Fruit fly (Drosophila melanogaster) whole organism, wandering third instar larva: Measurements from ENCODE around the gene tbrd-1.
A peak's percentile ranks its signal among the peaks of the same experiment; 100 is the strongest.

Experiments
- Abd-B ChIP-seq: fragments of >200 bp; optimal IDR thresholded peaks from 2 replicates; lab custom pipeline; 2017; ENCODE audit warnings: missing biosample characterization, missing genetic modification characterization
- CG32264 ChIP-seq: fragments of 200-800 bp; sonication (Bioruptor generic); optimal IDR thresholded peaks from 2 replicates; lab custom pipeline; 2016; ENCODE audit warnings: missing biosample characterization, missing genetic modification characterization
- CG9705 ChIP-seq: fragments of 200-800 bp; sonication (Bioruptor generic); optimal IDR thresholded peaks from 2 replicates; lab custom pipeline; 2018; ENCODE audit warnings: missing biosample characterization, mild to moderate bottlenecking, missing genetic modification characterization
- CrebA ChIP-seq: fragments of 200-800 bp; sonication (Bioruptor generic); optimal IDR thresholded peaks from 2 replicates; lab custom pipeline; 2016; ENCODE audit warnings: missing biosample characterization, mild to moderate bottlenecking, missing genetic modification characterization, borderline replicate concordance
- Dfd ChIP-seq: fragments of >200 bp; optimal IDR thresholded peaks from 2 replicates; lab custom pipeline; 2017; ENCODE audit warnings: missing biosample characterization, missing genetic modification characterization
- Dif ChIP-seq: fragments of 200-275, 200-300 bp; sonication (Bioruptor generic); optimal IDR thresholded peaks from 2 replicates; lab custom pipeline; 2018; ENCODE audit warnings: missing biosample characterization, missing genetic modification characterization; ENCODE audit not compliant: partially characterized antibody
- GATAd ChIP-seq: sonication (Bioruptor generic); optimal IDR thresholded peaks from 2 replicates; lab custom pipeline; 2016; ENCODE audit warnings: missing biosample characterization, missing genetic modification characterization
- HLH106 ChIP-seq: fragments of 200-800 bp; optimal IDR thresholded peaks from 3 replicates; lab custom pipeline; 2019; ENCODE audit warnings: missing biosample characterization, mild to moderate bottlenecking, missing genetic modification characterization, moderate library complexity
- Hnf4 ChIP-seq: fragments of 200-800 bp; sonication (Bioruptor generic); optimal IDR thresholded peaks from 2 replicates; lab custom pipeline; 2016; ENCODE audit warnings: missing biosample characterization, mild to moderate bottlenecking, missing genetic modification characterization
- Hr78 ChIP-seq: fragments of >200 bp; optimal IDR thresholded peaks from 2 replicates; lab custom pipeline; 2017; ENCODE audit warnings: missing biosample characterization, missing genetic modification characterization
- Hr83 ChIP-seq: fragments of 200-300 bp; sonication (Bioruptor generic); optimal IDR thresholded peaks from 2 replicates; lab custom pipeline; 2016; ENCODE audit warnings: missing biosample characterization, mild to moderate bottlenecking, missing genetic modification characterization, moderate library complexity; ENCODE audit not compliant: poor library complexity, severe bottlenecking
- Jra ChIP-seq: sonication (Bioruptor generic); optimal IDR thresholded peaks from 2 replicates; lab custom pipeline; 2016; ENCODE audit warnings: missing biosample characterization, missing genetic modification characterization
- Mio ChIP-seq: sonication (Bioruptor generic); optimal IDR thresholded peaks from 2 replicates; lab custom pipeline; 2016; ENCODE audit warnings: missing biosample characterization, missing genetic modification characterization
- Myc ChIP-seq: fragments of >200 bp; optimal IDR thresholded peaks from 2 replicates; lab custom pipeline; 2017
- N ChIP-seq: fragments of >200 bp; optimal IDR thresholded peaks from 2 replicates; lab custom pipeline; 2018; ENCODE audit warnings: missing biosample characterization, missing external identifiers, missing genetic modification characterization
- OdsH ChIP-seq: fragments of 200-800 bp; sonication (Bioruptor generic); optimal IDR thresholded peaks from 2 replicates; lab custom pipeline; 2016; ENCODE audit warnings: missing biosample characterization, mild to moderate bottlenecking, missing genetic modification characterization
- Rel ChIP-seq, 2 experiments: fragments of 200-800 bp; sonication (Bioruptor generic) in 1 of 2; optimal IDR thresholded peaks; 2 replicates in 1 of 2; 3 replicates in 1 of 2; lab custom pipeline; 2016 to 2019; ENCODE audit warnings: mild to moderate bottlenecking in 2 of 2, missing biosample characterization in 2 of 2, missing genetic modification characterization in 2 of 2, moderate library complexity in 1 of 2
- Sp1 ChIP-seq: fragments of 200-800 bp; sonication (Bioruptor generic); optimal IDR thresholded peaks from 3 replicates; lab custom pipeline; 2019; ENCODE audit warnings: missing biosample characterization, mild to moderate bottlenecking, missing genetic modification characterization, moderate library complexity
- Vsx2 ChIP-seq: fragments of 200-300, 225-300 bp; sonication (Bioruptor generic); optimal IDR thresholded peaks from 2 replicates; lab custom pipeline; 2018; ENCODE audit warnings: missing biosample characterization, missing genetic modification characterization; ENCODE audit not compliant: partially characterized antibody
- br ChIP-seq: fragments of 200-800 bp; sonication (Bioruptor generic); optimal IDR thresholded peaks from 2 replicates; lab custom pipeline; 2016; ENCODE audit warnings: missing biosample characterization, missing genetic modification characterization
- brk ChIP-seq: fragments of 200-800 bp; sonication (Bioruptor generic); optimal IDR thresholded peaks from 2 replicates; lab custom pipeline; 2016; ENCODE audit warnings: missing biosample characterization, mild to moderate bottlenecking, missing genetic modification characterization
- dl ChIP-seq, 2 experiments: fragments of 175-275, 200-275 bp in 1 of 2; fragments of 200-275 bp in 1 of 2; sonication (Bioruptor generic); optimal IDR thresholded peaks; lab custom pipeline; 2018; ENCODE audit warnings: mild to moderate bottlenecking in 2 of 2, missing biosample characterization in 2 of 2, missing genetic modification characterization in 2 of 2, moderate library complexity in 2 of 2; ENCODE audit not compliant: partially characterized antibody in 2 of 2, insufficient read depth in 1 of 2
- dmrt93B ChIP-seq: fragments of 200-800 bp; sonication (Bioruptor generic); optimal IDR thresholded peaks from 2 replicates; lab custom pipeline; 2018; ENCODE audit warnings: missing biosample characterization, mild to moderate bottlenecking, missing genetic modification characterization
- dsf ChIP-seq: sonication (Bioruptor generic); optimal IDR thresholded peaks from 2 replicates; lab custom pipeline; 2016; ENCODE audit warnings: missing biosample characterization, missing genetic modification characterization, borderline replicate concordance
- ey ChIP-seq: fragments of 200-800 bp; sonication (Bioruptor generic); optimal IDR thresholded peaks from 2 replicates; lab custom pipeline; 2016; ENCODE audit warnings: missing biosample characterization, missing genetic modification characterization
- foxo ChIP-seq, 2 experiments: fragments of 200-800 bp; sonication (Bioruptor generic); optimal IDR thresholded peaks; 2 replicates in 1 of 2; 3 replicates in 1 of 2; lab custom pipeline; 2016 to 2017; ENCODE audit warnings: missing biosample characterization in 2 of 2, missing genetic modification characterization in 2 of 2
- fru ChIP-seq: fragments of 200-800 bp; sonication (Bioruptor generic); optimal IDR thresholded peaks from 3 replicates; lab custom pipeline; 2016; ENCODE audit warnings: missing biosample characterization, mild to moderate bottlenecking, missing genetic modification characterization
- h ChIP-seq: fragments of 200-800 bp; sonication (Bioruptor generic); optimal IDR thresholded peaks from 3 replicates; lab custom pipeline; 2016; ENCODE audit warnings: missing biosample characterization, mild to moderate bottlenecking, missing genetic modification characterization
- jim ChIP-seq: fragments of 175-275, 200-325 bp; sonication (Bioruptor generic); optimal IDR thresholded peaks from 2 replicates; lab custom pipeline; 2016; ENCODE audit warnings: missing biosample characterization, mild to moderate bottlenecking, missing genetic modification characterization
- lola ChIP-seq: fragments of >200 bp; optimal IDR thresholded peaks from 2 replicates; lab custom pipeline; 2017; ENCODE audit warnings: missing biosample characterization, missing genetic modification characterization
- pan ChIP-seq: fragments of >200 bp; optimal IDR thresholded peaks from 2 replicates; lab custom pipeline; 2017
- psq ChIP-seq: fragments of 200-800 bp; sonication (Bioruptor generic); optimal IDR thresholded peaks from 3 replicates; lab custom pipeline; 2017; ENCODE audit warnings: missing biosample characterization, mild to moderate bottlenecking, missing genetic modification characterization, moderate library complexity
- rgr ChIP-seq: fragments of 200-800 bp; sonication (Bioruptor generic); optimal IDR thresholded peaks from 3 replicates; lab custom pipeline; 2016; ENCODE audit warnings: missing biosample characterization, mild to moderate bottlenecking, missing genetic modification characterization
- sage ChIP-seq: fragments of 200-800 bp; sonication (Bioruptor generic); optimal IDR thresholded peaks from 2 replicates; lab custom pipeline; 2016; ENCODE audit warnings: missing biosample characterization, mild to moderate bottlenecking, missing genetic modification characterization
- sv ChIP-seq: fragments of 200-800 bp; sonication (Bioruptor generic); optimal IDR thresholded peaks from 3 replicates; lab custom pipeline; 2016; ENCODE audit warnings: missing biosample characterization, missing genetic modification characterization
- tai ChIP-seq: sonication (Bioruptor generic); optimal IDR thresholded peaks from 2 replicates; lab custom pipeline; 2016; ENCODE audit warnings: missing biosample characterization, missing genetic modification characterization
- usp ChIP-seq: fragments of >200 bp; optimal IDR thresholded peaks from 2 replicates; lab custom pipeline; 2017; ENCODE audit warnings: missing biosample characterization, missing genetic modification characterization
- woc ChIP-seq: sonication (Bioruptor generic); optimal IDR thresholded peaks from 2 replicates; lab custom pipeline; 2016; ENCODE audit warnings: missing biosample characterization, mild to moderate bottlenecking, missing genetic modification characterization

tbrd-1 gene

DNA sequence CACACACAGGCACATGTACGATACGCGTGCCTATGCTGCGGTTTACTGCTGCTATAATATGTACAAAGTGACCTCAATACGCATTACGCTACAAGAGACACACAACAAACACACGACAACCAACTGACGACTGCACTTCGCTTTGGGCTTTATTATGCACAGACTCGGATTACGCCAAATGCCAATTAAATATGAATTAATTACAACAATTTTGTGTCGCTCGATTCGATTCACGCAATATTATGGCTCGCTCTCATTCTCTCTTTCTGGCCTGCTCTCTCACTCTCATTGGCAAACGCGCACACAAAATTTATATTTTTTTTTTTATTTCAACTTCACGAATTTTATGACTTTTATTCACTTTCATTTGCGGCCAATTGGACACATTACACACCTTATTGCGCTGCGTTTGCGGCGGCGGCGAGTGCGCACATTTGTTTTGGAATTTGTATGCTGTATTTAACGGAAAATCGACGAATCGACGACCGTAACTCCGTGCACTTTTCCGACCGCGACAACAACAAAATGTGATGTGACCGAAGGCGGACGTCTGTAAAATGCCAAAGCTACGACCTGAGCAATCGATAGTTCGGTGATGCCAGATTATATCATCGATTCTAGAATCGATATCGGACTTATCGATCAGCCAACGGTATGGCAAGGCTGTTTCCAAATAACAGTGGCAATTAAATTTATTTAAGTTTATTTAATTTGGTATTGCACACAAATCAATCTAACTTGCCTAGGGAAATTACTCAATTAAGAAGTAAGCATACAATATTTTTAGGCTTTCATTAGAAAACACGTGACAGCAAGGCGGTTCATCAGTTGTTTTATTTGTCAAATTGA is 29.4 kb upstream of the tbrd-1 start, which contains the start of the genes sba and CG31141:
sba (minus strand) TSS at position 472 of the 849 bp plus-strand sequence.
CG31141 (plus strand) TSS at position 799 of the 849 bp plus-strand sequence.
- TF ChIP-seq h (GFP tag; lab: Kevin White, UChicago) = peak; percentile 18
- TF ChIP-seq N (GFP tag; lab: Kevin White, UChicago) = no peak
- TF ChIP-seq Sp1 = peak; percentile 58
- no peak for TF ChIP-seq Vsx2 (GFP tag; lab: Kevin White, UChicago)
- no peak for TF ChIP-seq OdsH (GFP tag; lab: Kevin White, UChicago)
- no peak for TF ChIP-seq dmrt93B
- TF ChIP-seq Hr78 (GFP tag; lab: Kevin White, UChicago) = no peak
- TF ChIP-seq woc = no peak
- peak; percentile 38 for TF ChIP-seq Jra
- no peak for TF ChIP-seq pan (lab: Kevin White, UChicago)
- TF ChIP-seq Hr83 (GFP tag; lab: Kevin White, UChicago) = peak; percentile 62
- TF ChIP-seq Dif (GFP tag; lab: Kevin White, UChicago) = peak; percentile 25
- TF ChIP-seq Hnf4 (GFP tag; lab: Kevin White, UChicago) = peak; percentile 40
- TF ChIP-seq sage (GFP tag; lab: Kevin White, UChicago) = no peak
- no peak for TF ChIP-seq Dfd (GFP tag; lab: Kevin White, UChicago)
- TF ChIP-seq HLH106 (tag; lab: Kevin White, UChicago) = no peak
- TF ChIP-seq lola (GFP tag; lab: Kevin White, UChicago) = no peak
- TF ChIP-seq foxo (GFP tag; optimal IDR thresholded peaks at IDR 0.05; lab: Kevin White, UChicago) = no peak
- TF ChIP-seq dl (GFP tag; optimal IDR thresholded peaks at IDR 0.05; lab: Kevin White, UChicago; ENCODE audit: insufficient read depth in 1 of 2, partially characterized antibody in 2 of 2) = no peak
- TF ChIP-seq Rel (GFP tag; optimal IDR thresholded peaks at IDR 0.05; lab: Kevin White, UChicago) = no peak
- peak; percentile 33 for TF ChIP-seq Rel (tag; optimal IDR thresholded peaks at IDR 0.05; lab: Kevin White, UChicago)
- no peak for TF ChIP-seq CG9705 (GFP tag; lab: Kevin White, UChicago)
- no peak for TF ChIP-seq jim
- peak; percentile 19 for TF ChIP-seq rgr (GFP tag; lab: Kevin White, UChicago)
- TF ChIP-seq Abd-B (GFP tag; lab: Kevin White, UChicago) = no peak
- no peak for TF ChIP-seq CrebA
- no peak for TF ChIP-seq sv
- TF ChIP-seq, all 38 proteins: peak for 8

DNA sequence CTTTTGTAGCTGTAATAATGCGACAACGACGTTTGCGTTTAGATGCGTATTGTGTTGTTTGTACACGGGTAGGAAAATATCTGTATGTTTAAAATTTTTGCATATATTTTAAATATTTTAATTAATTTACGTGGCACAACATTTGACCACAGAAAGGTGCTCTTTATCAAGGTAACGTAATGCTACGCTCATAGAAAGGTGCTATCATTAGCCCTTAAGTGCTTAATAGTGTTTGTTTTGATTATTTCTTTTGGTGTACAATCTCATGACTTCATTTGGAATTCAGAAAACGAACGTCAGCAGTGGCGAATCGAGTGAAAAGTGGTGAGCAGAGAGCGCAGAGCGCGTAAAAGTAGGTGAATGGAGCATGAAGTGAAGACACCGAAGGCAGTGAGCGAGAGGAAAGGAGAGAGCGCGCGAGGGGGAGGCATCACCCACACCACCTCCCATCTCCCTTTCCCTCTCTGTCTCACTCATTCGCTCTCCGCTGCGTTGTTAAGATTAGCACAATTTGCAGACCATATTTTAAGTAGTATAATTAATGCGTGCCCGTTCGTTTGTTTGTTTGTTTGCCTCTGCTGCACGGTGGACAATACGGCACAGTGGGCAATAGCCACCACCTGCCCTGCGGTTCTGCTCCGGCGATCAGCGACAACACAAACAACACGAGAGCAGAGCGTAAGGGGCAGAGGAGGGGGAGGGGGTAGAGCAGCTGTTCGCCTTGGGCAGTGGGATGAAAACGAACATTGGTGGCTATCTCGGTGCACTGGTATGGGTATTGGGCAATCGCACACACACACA is 28.5 kb upstream of the tbrd-1 start:
- TF ChIP-seq Myc (lab: Kevin White, UChicago) (no peak), pan (lab: Kevin White, UChicago) (no peak), br (GFP tag; lab: Kevin White, UChicago) (peak; percentile 27), OdsH (GFP tag; lab: Kevin White, UChicago) (no peak), Vsx2 (GFP tag; lab: Kevin White, UChicago) (no peak), ey (GFP tag; lab: Kevin White, UChicago) (no peak), Rel (GFP tag; optimal IDR thresholded peaks at IDR 0.05; lab: Kevin White, UChicago) (no peak), Rel (tag; optimal IDR thresholded peaks at IDR 0.05; lab: Kevin White, UChicago) (no peak), Hr83 (GFP tag; lab: Kevin White, UChicago) (no peak), sage (GFP tag; lab: Kevin White, UChicago) (no peak), CG32264 (no peak), fru (GFP tag; lab: Kevin White, UChicago) (no peak), CrebA (no peak), GATAd (GFP tag; lab: Kevin White, UChicago) (no peak), Hr78 (GFP tag; lab: Kevin White, UChicago) (no peak), usp (GFP tag; lab: Kevin White, UChicago) (no peak), brk (no peak), lola (GFP tag; lab: Kevin White, UChicago) (no peak), Sp1 (no peak), Dfd (GFP tag; lab: Kevin White, UChicago) (no peak), CG9705 (GFP tag; lab: Kevin White, UChicago) (no peak), sv (no peak), rgr (GFP tag; lab: Kevin White, UChicago) (peak; percentile 54), dmrt93B (no peak), psq (GFP tag; lab: Kevin White, UChicago) (peak; percentile 18), Abd-B (GFP tag; lab: Kevin White, UChicago) (no peak), dsf (GFP tag; lab: Kevin White, UChicago) (no peak), Jra (no peak), jim (no peak), HLH106 (tag; lab: Kevin White, UChicago) (peak; percentile 50), woc (no peak), foxo (GFP tag; optimal IDR thresholded peaks at IDR 0.05; lab: Kevin White, UChicago) (peak in 1 of 2 experiments; percentile 45), tai (GFP tag; lab: Kevin White, UChicago) (no peak), Dif (GFP tag; lab: Kevin White, UChicago) (peak; percentile 75), dl (GFP tag; optimal IDR thresholded peaks at IDR 0.05; lab: Kevin White, UChicago; ENCODE audit: insufficient read depth in 1 of 2, partially characterized antibody in 2 of 2) (peak in 1 of 2 experiments; percentile 67), Hnf4 (GFP tag; lab: Kevin White, UChicago) (no peak), h (GFP tag; lab: Kevin White, UChicago) (peak; percentile 38), N (GFP tag; lab: Kevin White, UChicago) (no peak), Mio (GFP tag; lab: Kevin White, UChicago) (no peak)
